Fruit fly (Drosophila melanogaster) whole organism, pupa: ENCODE data around the gene Gpdh1.

Source experiments
- CG10348 ChIP-seq: fragments of 200-800 bp; sonication (Bioruptor generic); IDR thresholded peaks from 2 replicates; pipeline ENCODE4 v1.3.6; 2022; ENCODE audit warnings: missing biosample characterization, missing genetic modification characterization
- CG12605 ChIP-seq: fragments of 200-800 bp; sonication (Bioruptor generic); IDR thresholded peaks from 2 replicates; pipeline ENCODE4 v1.3.6; 2022; ENCODE audit warnings: missing biosample characterization, missing genetic modification characterization
- CG13204 ChIP-seq: fragments of 200-800 bp; sonication (Bioruptor generic); optimal IDR thresholded peaks from 2 replicates; lab custom pipeline; 2018; ENCODE audit warnings: missing biosample characterization, mild to moderate bottlenecking, missing genetic modification characterization, moderate library complexity
- CG14655 ChIP-seq: fragments of 200-800 bp; sonication (Bioruptor generic); optimal IDR thresholded peaks from 3 replicates; lab custom pipeline; 2017; ENCODE audit warnings: mild to moderate bottlenecking, missing biosample characterization, missing genetic modification reagents, missing genetic modification characterization
- CG15710 ChIP-seq: fragments of 200-800 bp; sonication (Bioruptor generic); optimal IDR thresholded peaks from 2 replicates; lab custom pipeline; 2018; ENCODE audit warnings: missing biosample characterization, mild to moderate bottlenecking, missing genetic modification characterization, moderate library complexity
- CG17806 ChIP-seq: fragments of 200-800 bp; sonication (Bioruptor generic); optimal IDR thresholded peaks from 2 replicates; lab custom pipeline; 2018; ENCODE audit warnings: missing biosample characterization, mild to moderate bottlenecking, missing genetic modification characterization, moderate library complexity
- CG32121 ChIP-seq: fragments of 200-800 bp; sonication (Bioruptor generic); IDR thresholded peaks from 2 replicates; pipeline ENCODE4 v1.3.6; 2022; ENCODE audit warnings: missing biosample characterization, missing genetic modification characterization
- CG34367 ChIP-seq: fragments of 200-800 bp; sonication (Bioruptor generic); optimal IDR thresholded peaks from 2 replicates; lab custom pipeline; 2018; ENCODE audit warnings: missing biosample characterization, mild to moderate bottlenecking, missing genetic modification characterization
- CG4496 ChIP-seq: fragments of 200-800 bp; sonication (Bioruptor generic); IDR thresholded peaks from 3 replicates; pipeline ENCODE4 v1.3.6; 2022; ENCODE audit warnings: missing biosample characterization, missing genetic modification characterization
- CG8159 ChIP-seq: fragments of 200-800 bp; sonication (Bioruptor generic); optimal IDR thresholded peaks from 3 replicates; lab custom pipeline; 2018; ENCODE audit warnings: missing biosample characterization, mild to moderate bottlenecking, missing genetic modification characterization, moderate library complexity
- CG8301 ChIP-seq: fragments of 200-800 bp; sonication (Bioruptor generic); optimal IDR thresholded peaks from 2 replicates; lab custom pipeline; 2018; ENCODE audit warnings: missing biosample characterization, mild to moderate bottlenecking, missing genetic modification characterization
- CG9948 ChIP-seq: fragments of 200-800 bp; sonication (Bioruptor generic); optimal IDR thresholded peaks from 2 replicates; lab custom pipeline; 2018; ENCODE audit warnings: missing biosample characterization, mild to moderate bottlenecking, missing genetic modification characterization, moderate library complexity
- D1 ChIP-seq: fragments of 200-800 bp; sonication (Bioruptor generic); optimal IDR thresholded peaks from 2 replicates; lab custom pipeline; 2018; ENCODE audit warnings: missing biosample characterization, mild to moderate bottlenecking, missing genetic modification characterization, moderate library complexity
- EcR ChIP-seq: fragments of 200-800 bp; sonication (Bioruptor generic); optimal IDR thresholded peaks from 3 replicates; lab custom pipeline; 2019; ENCODE audit warnings: missing biosample characterization, missing genetic modification characterization, mild to moderate bottlenecking, moderate library complexity, missing genetic modification reagents
- Ets98B ChIP-seq: fragments of 200-800 bp; sonication (Bioruptor generic); IDR thresholded peaks from 2 replicates; pipeline ENCODE4 v1.3.6; 2022; ENCODE audit warnings: missing biosample characterization, missing genetic modification characterization
- Pif1A ChIP-seq: fragments of 200-800 bp; sonication (Bioruptor generic); optimal IDR thresholded peaks from 3 replicates; lab custom pipeline; 2016; ENCODE audit warnings: missing biosample characterization, missing genetic modification characterization
- Pif1B ChIP-seq: fragments of 200-800 bp; sonication (Bioruptor generic); optimal IDR thresholded peaks from 3 replicates; lab custom pipeline; 2016; ENCODE audit warnings: missing biosample characterization, missing genetic modification characterization
- Snoo ChIP-seq: fragments of 200-800 bp; sonication (Bioruptor generic); optimal IDR thresholded peaks from 3 replicates; lab custom pipeline; 2017; ENCODE audit warnings: missing biosample characterization, mild to moderate bottlenecking, missing genetic modification characterization, inconsistent platforms
- fd96Ca ChIP-seq: fragments of 200-800 bp; sonication (Bioruptor generic); IDR thresholded peaks from 3 replicates; pipeline ENCODE4 v1.3.6; 2022; ENCODE audit warnings: missing biosample characterization, missing genetic modification characterization
- gl ChIP-seq: fragments of 200-800 bp; sonication (Bioruptor generic); optimal IDR thresholded peaks from 2 replicates; lab custom pipeline; 2018; ENCODE audit warnings: missing biosample characterization, mild to moderate bottlenecking, missing genetic modification characterization
- rn ChIP-seq: fragments of 200-800 bp; sonication (Bioruptor generic); IDR thresholded peaks from 2 replicates; pipeline ENCODE4 v1.3.6; 2022; ENCODE audit warnings: missing biosample characterization, missing genetic modification characterization

Gpdh1 gene

dm6 chr2L:5979957-5980861 is 36.8 kb downstream of the Gpdh1 start:
- TF ChIP-seq CG17806 (tag; lab: Kevin White, UChicago) (peak; percentile 8), Pif1A (GFP tag; lab: Kevin White, UChicago) (peak; percentile 40), CG8159 (tag; lab: Kevin White, UChicago) (peak; percentile 30), EcR (GFP tag; lab: Kevin White, UChicago) (peak; percentile 95), CG14655 (GFP tag; lab: Kevin White, UChicago) (no peak), CG13204 (GFP tag; lab: Kevin White, UChicago) (peak; percentile 87), CG9948 (tag; lab: Kevin White, UChicago) (no peak), Pif1B (GFP tag; lab: Kevin White, UChicago) (peak; percentile 30)

- no peak for TF ChIP-seq Snoo (tag; lab: Kevin White, UChicago)
- TF ChIP-seq EcR (GFP tag; lab: Kevin White, UChicago) = no peak
- no peak for TF ChIP-seq rn (GFP tag; lab: Robert Waterston, UW)
- no peak for TF ChIP-seq CG13204 (GFP tag; lab: Kevin White, UChicago)
- TF ChIP-seq CG4496 (GFP tag; lab: Robert Waterston, UW) = no peak
- no peak for TF ChIP-seq CG34367 (tag; lab: Kevin White, UChicago)
- TF ChIP-seq D1 (tag; lab: Kevin White, UChicago) = no peak
- TF ChIP-seq Pif1A (GFP tag; lab: Kevin White, UChicago) = no peak
- TF ChIP-seq Ets98B (GFP tag; lab: Robert Waterston, UW) = no peak
- TF ChIP-seq CG10348 = no peak
- no peak for TF ChIP-seq Pif1B (GFP tag; lab: Kevin White, UChicago)
- TF ChIP-seq CG8159 (tag; lab: Kevin White, UChicago) = no peak
- no peak for TF ChIP-seq CG12605 (GFP tag; lab: Robert Waterston, UW)
- no peak for TF ChIP-seq CG14655 (GFP tag; lab: Kevin White, UChicago)
- no peak for TF ChIP-seq CG9948 (tag; lab: Kevin White, UChicago)
- no peak for TF ChIP-seq CG17806 (tag; lab: Kevin White, UChicago)
- TF ChIP-seq fd96Ca = no peak
- TF ChIP-seq CG15710 (tag; lab: Kevin White, UChicago) = no peak
- TF ChIP-seq CG32121 (GFP tag; lab: Robert Waterston, UW) = no peak
- no peak for TF ChIP-seq gl (tag; lab: Kevin White, UChicago)
These were observed 37.5 kb downstream of the Gpdh1 start, which contains the start of gene chic for dm6 chr2L:5980862-5981432. TSS of gene chic (minus strand) at chr2L:5981018.

- TF ChIP-seq CG4496 (GFP tag; lab: Robert Waterston, UW) = no peak
- TF ChIP-seq CG13204 (GFP tag; lab: Kevin White, UChicago) = peak; percentile 10
- peak; percentile 11 for TF ChIP-seq CG34367 (tag; lab: Kevin White, UChicago)
- TF ChIP-seq Ets98B (GFP tag; lab: Robert Waterston, UW) = no peak
- TF ChIP-seq CG17806 (tag; lab: Kevin White, UChicago) = no peak
- TF ChIP-seq CG8301 (tag; lab: Kevin White, UChicago) = no peak
- no peak for TF ChIP-seq rn (GFP tag; lab: Robert Waterston, UW)
- TF ChIP-seq EcR (GFP tag; lab: Kevin White, UChicago) = peak; percentile 47
- TF ChIP-seq CG8159 (tag; lab: Kevin White, UChicago) = peak; percentile 6
- TF ChIP-seq, all 21 proteins: peak for 4
These were observed 38.2 kb downstream of the Gpdh1 start, which contains the start of gene eIF4A for dm6 chr2L:5981433-5982333. TSS of gene eIF4A (plus strand) at chr2L:5981764.

- no peak for TF ChIP-seq CG17806 (tag; lab: Kevin White, UChicago)
- peak; percentile 46 for TF ChIP-seq Snoo (tag; lab: Kevin White, UChicago)
- TF ChIP-seq CG15710 (tag; lab: Kevin White, UChicago) = peak; percentile 16
- peak; percentile 35 for TF ChIP-seq Pif1B (GFP tag; lab: Kevin White, UChicago)
- peak; percentile 36 for TF ChIP-seq CG13204 (GFP tag; lab: Kevin White, UChicago)
- TF ChIP-seq CG8159 (tag; lab: Kevin White, UChicago) = no peak
These were observed 39.0 kb downstream of the Gpdh1 start for dm6 chr2L:5982334-5982987.

dm6 chr2L:5983236-5983635 is 39.8 kb downstream of the Gpdh1 start:
- peak; percentile 71 for TF ChIP-seq EcR (GFP tag; lab: Kevin White, UChicago)
- no peak for TF ChIP-seq CG15710 (tag; lab: Kevin White, UChicago)
